Fruit fly (Drosophila melanogaster) whole organism, pupa: ENCODE measurements around the gene CG6495.
A peak's percentile ranks its signal among the peaks of the same experiment; 100 is the strongest.

Source experiments
- CG10348 ChIP-seq: fragments of 200-800 bp; sonication (Bioruptor generic); IDR thresholded peaks from 2 replicates; pipeline ENCODE4 v1.3.6; 2022; ENCODE audit warnings: missing biosample characterization, missing genetic modification characterization
- CG12605 ChIP-seq: fragments of 200-800 bp; sonication (Bioruptor generic); IDR thresholded peaks from 2 replicates; pipeline ENCODE4 v1.3.6; 2022; ENCODE audit warnings: missing biosample characterization, missing genetic modification characterization
- CG13204 ChIP-seq: fragments of 200-800 bp; sonication (Bioruptor generic); optimal IDR thresholded peaks from 2 replicates; lab custom pipeline; 2018; ENCODE audit warnings: missing biosample characterization, mild to moderate bottlenecking, missing genetic modification characterization, moderate library complexity
- CG14655 ChIP-seq: fragments of 200-800 bp; sonication (Bioruptor generic); optimal IDR thresholded peaks from 3 replicates; lab custom pipeline; 2017; ENCODE audit warnings: mild to moderate bottlenecking, missing biosample characterization, missing genetic modification reagents, missing genetic modification characterization
- CG15710 ChIP-seq: fragments of 200-800 bp; sonication (Bioruptor generic); optimal IDR thresholded peaks from 2 replicates; lab custom pipeline; 2018; ENCODE audit warnings: missing biosample characterization, mild to moderate bottlenecking, missing genetic modification characterization, moderate library complexity
- CG17806 ChIP-seq: fragments of 200-800 bp; sonication (Bioruptor generic); optimal IDR thresholded peaks from 2 replicates; lab custom pipeline; 2018; ENCODE audit warnings: missing biosample characterization, mild to moderate bottlenecking, missing genetic modification characterization, moderate library complexity
- CG32121 ChIP-seq: fragments of 200-800 bp; sonication (Bioruptor generic); IDR thresholded peaks from 2 replicates; pipeline ENCODE4 v1.3.6; 2022; ENCODE audit warnings: missing biosample characterization, missing genetic modification characterization
- CG34367 ChIP-seq: fragments of 200-800 bp; sonication (Bioruptor generic); optimal IDR thresholded peaks from 2 replicates; lab custom pipeline; 2018; ENCODE audit warnings: missing biosample characterization, mild to moderate bottlenecking, missing genetic modification characterization
- CG4496 ChIP-seq: fragments of 200-800 bp; sonication (Bioruptor generic); IDR thresholded peaks from 3 replicates; pipeline ENCODE4 v1.3.6; 2022; ENCODE audit warnings: missing biosample characterization, missing genetic modification characterization
- CG8159 ChIP-seq: fragments of 200-800 bp; sonication (Bioruptor generic); optimal IDR thresholded peaks from 3 replicates; lab custom pipeline; 2018; ENCODE audit warnings: missing biosample characterization, mild to moderate bottlenecking, missing genetic modification characterization, moderate library complexity
- CG8301 ChIP-seq: fragments of 200-800 bp; sonication (Bioruptor generic); optimal IDR thresholded peaks from 2 replicates; lab custom pipeline; 2018; ENCODE audit warnings: missing biosample characterization, mild to moderate bottlenecking, missing genetic modification characterization
- CG9948 ChIP-seq: fragments of 200-800 bp; sonication (Bioruptor generic); optimal IDR thresholded peaks from 2 replicates; lab custom pipeline; 2018; ENCODE audit warnings: missing biosample characterization, mild to moderate bottlenecking, missing genetic modification characterization, moderate library complexity
- D1 ChIP-seq: fragments of 200-800 bp; sonication (Bioruptor generic); optimal IDR thresholded peaks from 2 replicates; lab custom pipeline; 2018; ENCODE audit warnings: missing biosample characterization, mild to moderate bottlenecking, missing genetic modification characterization, moderate library complexity
- EcR ChIP-seq: fragments of 200-800 bp; sonication (Bioruptor generic); optimal IDR thresholded peaks from 3 replicates; lab custom pipeline; 2019; ENCODE audit warnings: missing biosample characterization, missing genetic modification characterization, mild to moderate bottlenecking, moderate library complexity, missing genetic modification reagents
- Ets98B ChIP-seq: fragments of 200-800 bp; sonication (Bioruptor generic); IDR thresholded peaks from 2 replicates; pipeline ENCODE4 v1.3.6; 2022; ENCODE audit warnings: missing biosample characterization, missing genetic modification characterization
- Pif1A ChIP-seq: fragments of 200-800 bp; sonication (Bioruptor generic); optimal IDR thresholded peaks from 3 replicates; lab custom pipeline; 2016; ENCODE audit warnings: missing biosample characterization, missing genetic modification characterization
- Pif1B ChIP-seq: fragments of 200-800 bp; sonication (Bioruptor generic); optimal IDR thresholded peaks from 3 replicates; lab custom pipeline; 2016; ENCODE audit warnings: missing biosample characterization, missing genetic modification characterization
- Snoo ChIP-seq: fragments of 200-800 bp; sonication (Bioruptor generic); optimal IDR thresholded peaks from 3 replicates; lab custom pipeline; 2017; ENCODE audit warnings: missing biosample characterization, mild to moderate bottlenecking, missing genetic modification characterization, inconsistent platforms
- fd96Ca ChIP-seq: fragments of 200-800 bp; sonication (Bioruptor generic); IDR thresholded peaks from 3 replicates; pipeline ENCODE4 v1.3.6; 2022; ENCODE audit warnings: missing biosample characterization, missing genetic modification characterization
- gl ChIP-seq: fragments of 200-800 bp; sonication (Bioruptor generic); optimal IDR thresholded peaks from 2 replicates; lab custom pipeline; 2018; ENCODE audit warnings: missing biosample characterization, mild to moderate bottlenecking, missing genetic modification characterization
- rn ChIP-seq: fragments of 200-800 bp; sonication (Bioruptor generic); IDR thresholded peaks from 2 replicates; pipeline ENCODE4 v1.3.6; 2022; ENCODE audit warnings: missing biosample characterization, missing genetic modification characterization

CG6495 gene

dm6 chr2L:10792072-10792471 is 31.2 kb downstream of the CG6495 start:
- TF ChIP-seq D1 (tag; lab: Kevin White, UChicago) (no peak), CG9948 (tag; lab: Kevin White, UChicago) (peak; percentile 46), Pif1B (GFP tag; lab: Kevin White, UChicago) (no peak), CG14655 (GFP tag; lab: Kevin White, UChicago) (peak; percentile 53), CG8159 (tag; lab: Kevin White, UChicago) (no peak)
- TF ChIP-seq, all 21 proteins: peak for 2

- TF ChIP-seq gl (tag; lab: Kevin White, UChicago) (peak; percentile 56), CG34367 (tag; lab: Kevin White, UChicago) (no peak), Snoo (tag; lab: Kevin White, UChicago) (peak; percentile 9), CG13204 (GFP tag; lab: Kevin White, UChicago) (no peak), CG8159 (tag; lab: Kevin White, UChicago) (peak; percentile 35), CG15710 (tag; lab: Kevin White, UChicago) (peak; percentile 36), Pif1A (peak; percentile 29), EcR (GFP tag; lab: Kevin White, UChicago) (peak; percentile 46), Pif1B (GFP tag; lab: Kevin White, UChicago) (peak; percentile 42)
Measured at dm6 chr2L:10794032-10794431, 33.1 kb downstream of the CG6495 start.

- TF ChIP-seq Pif1B (GFP tag; lab: Kevin White, UChicago) (no peak), Ets98B (GFP tag; lab: Robert Waterston, UW) (no peak), CG15710 (tag; lab: Kevin White, UChicago) (no peak), CG8301 (tag; lab: Kevin White, UChicago) (no peak)
Measured at dm6 chr2L:10795731-10796130, 34.8 kb downstream of the CG6495 start.

- TF ChIP-seq fd96Ca (GFP tag; lab: Robert Waterston, UW) (peak; percentile 63; the same call in 1 of the 3 replicates), Ets98B (GFP tag; lab: Robert Waterston, UW) (peak; percentile 43; the same call in 1 of the 2 replicates), CG17806 (tag; lab: Kevin White, UChicago) (peak; percentile 7), CG12605 (no peak), CG4496 (GFP tag; lab: Robert Waterston, UW) (peak; percentile 63; the same call in 2 of the 3 replicates), EcR (GFP tag; lab: Kevin White, UChicago) (no peak), CG32121 (GFP tag; lab: Robert Waterston, UW) (peak; percentile 52), CG8301 (tag; lab: Kevin White, UChicago) (no peak), Pif1B (GFP tag; lab: Kevin White, UChicago) (peak; percentile 19), CG14655 (GFP tag; lab: Kevin White, UChicago) (peak; percentile 11), CG8159 (tag; lab: Kevin White, UChicago) (peak; percentile 6), CG34367 (tag; lab: Kevin White, UChicago) (peak; percentile 10), CG15710 (tag; lab: Kevin White, UChicago) (no peak), gl (tag; lab: Kevin White, UChicago) (peak; percentile 4), D1 (tag; lab: Kevin White, UChicago) (no peak), CG9948 (tag; lab: Kevin White, UChicago) (peak; percentile 7), CG13204 (GFP tag; lab: Kevin White, UChicago) (peak; percentile 78), Pif1A (peak; percentile 30), rn (GFP tag; lab: Robert Waterston, UW) (0 out of 2 replicates have a peak, but pooled peaks have one; percentile 14), Snoo (tag; lab: Kevin White, UChicago) (no peak), CG10348 (GFP tag; lab: Robert Waterston, UW) (no peak)
- TF ChIP-seq, all 21 proteins: peak for 14
Measured at dm6 chr2L:10800877-10801719, 40.2 kb downstream of the CG6495 start, which contains the start of gene CG31869. Gene CG31869 (minus strand): TSS chr2L:10801109.

- no peak for TF ChIP-seq CG8159 (tag; lab: Kevin White, UChicago)
- TF ChIP-seq Pif1A = no peak
- TF ChIP-seq CG10348 (GFP tag; lab: Robert Waterston, UW) = no peak
- no peak for TF ChIP-seq CG4496 (GFP tag; lab: Robert Waterston, UW)
- no peak for TF ChIP-seq CG8301 (tag; lab: Kevin White, UChicago)
- no peak for TF ChIP-seq CG14655 (GFP tag; lab: Kevin White, UChicago)
Measured at dm6 chr2L:10801951-10802780, 41.2 kb downstream of the CG6495 start.
